Fruit fly (Drosophila melanogaster): ENCODE results near the gene CG10077.
A peak's percentile ranks its signal among the peaks of the same experiment; 100 is the strongest.

Gene CG10077

DNA sequence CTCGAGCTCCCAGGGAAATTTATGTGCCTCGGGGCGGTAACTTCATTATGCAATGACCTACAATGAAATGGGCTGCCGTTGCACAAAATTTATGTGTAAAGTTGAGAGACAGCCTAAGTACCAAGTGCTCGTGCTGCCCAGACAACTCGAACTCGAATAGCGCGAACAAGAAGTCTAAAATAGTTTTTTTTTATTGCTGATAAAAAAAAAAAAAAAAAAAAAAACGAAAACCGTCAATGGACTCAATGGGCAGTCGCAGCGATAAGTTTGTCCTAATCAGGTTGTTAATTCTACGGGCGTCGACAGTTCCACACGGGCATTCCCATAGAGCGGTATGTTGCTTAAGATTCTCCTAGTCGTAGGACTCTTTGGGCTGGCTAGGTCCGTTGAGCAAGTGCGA, 23.1 kb downstream of the CG10077 start, which contains the start of gene CG14820:
Gene CG14820, plus strand, starts transcription at position 301 of the 400 bp plus-strand sequence.
- TF ChIP-seq CG10631 (GFP tag; optimal IDR thresholded peaks at IDR 0.05) = no peak
- no peak for TF ChIP-seq CG6276 (GFP tag; optimal IDR thresholded peaks at IDR 0.05)

DNA sequence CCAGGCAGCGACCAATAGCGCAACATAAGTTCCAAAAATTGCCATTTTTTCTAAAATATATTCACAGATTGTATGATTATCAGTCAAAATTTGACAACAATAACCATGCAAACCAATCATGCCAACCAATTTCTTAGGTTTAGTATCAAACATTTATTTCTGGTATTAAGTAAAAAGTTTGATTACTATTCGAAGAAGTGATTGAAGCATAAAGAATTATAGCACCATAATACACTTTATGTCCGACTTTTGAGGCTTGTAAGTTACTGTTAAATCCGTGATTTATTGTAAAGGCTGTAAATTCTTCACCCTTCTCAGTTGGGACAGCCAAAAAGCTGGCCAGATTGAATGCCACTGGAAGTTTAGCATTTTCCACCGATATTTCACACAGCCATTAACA, 23.9 kb downstream of the CG10077 start, which contains the start of gene CG45413:
Gene CG45413, minus strand, starts transcription at position 101 of the 400 bp plus-strand sequence.
- TF ChIP-seq CG7368 (GFP tag; optimal IDR thresholded peaks at IDR 0.05) (no peak), pdm3 (GFP tag; optimal IDR thresholded peaks at IDR 0.05) (no peak), Hr38 (GFP tag; optimal IDR thresholded peaks at IDR 0.05) (no peak), CG9139 (GFP tag; optimal IDR thresholded peaks at IDR 0.05) (no peak), CG6163 (GFP tag; IDR thresholded peaks at IDR 0.05) (no peak)

DNA sequence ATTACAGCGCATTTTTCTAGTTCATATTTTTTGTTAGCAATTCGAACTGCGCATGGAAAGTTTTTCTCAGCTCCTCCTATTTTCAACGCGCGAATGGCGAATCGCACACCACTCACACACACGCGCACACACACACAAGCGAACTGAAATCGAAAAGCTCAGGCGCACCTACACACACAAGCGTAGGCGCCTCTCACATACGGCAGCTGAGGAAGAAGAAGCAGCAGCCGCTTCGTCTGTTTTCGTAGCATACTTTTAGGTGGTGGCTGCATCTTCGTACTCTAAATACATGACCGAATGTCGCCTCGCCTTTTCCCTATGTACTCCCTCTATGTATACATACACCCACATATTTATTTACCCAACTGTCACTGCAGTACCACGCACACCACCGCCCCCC, 29.9 kb downstream of the CG10077 start:
- TF ChIP-seq Eip78C (GFP tag) (peak; percentile 48), acj6 (GFP tag; optimal IDR thresholded peaks at IDR 0.05) (no peak)

DNA sequence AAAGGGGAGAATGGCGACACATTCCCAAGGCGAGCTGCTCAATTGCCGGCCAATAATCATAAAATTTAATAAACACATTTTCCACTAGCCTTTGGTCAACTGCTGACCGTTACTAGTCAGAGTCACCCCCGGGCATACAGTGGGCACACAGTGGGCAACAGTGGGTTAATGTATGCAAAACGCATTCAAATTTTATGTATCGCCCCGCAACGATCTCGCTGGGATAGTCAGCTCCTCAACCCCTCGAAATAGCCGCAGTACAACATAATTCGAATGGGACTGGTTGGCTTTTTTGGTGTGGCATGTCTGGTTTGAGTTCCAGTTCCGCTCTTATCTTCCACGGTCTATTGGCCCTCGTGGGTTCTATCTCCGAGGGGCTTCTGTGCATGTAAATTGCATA, 36.5 kb downstream of the CG10077 start:
- TF ChIP-seq cyc (GFP tag; optimal IDR thresholded peaks at IDR 0.05) = no peak
- TF ChIP-seq spab (GFP tag; optimal IDR thresholded peaks at IDR 0.05) = no peak
- TF ChIP-seq CG10669 (GFP tag; optimal IDR thresholded peaks at IDR 0.05) = no peak
- no peak for TF ChIP-seq Hr39 (GFP tag; optimal IDR thresholded peaks at IDR 0.05)
- no peak for TF ChIP-seq fd59A (GFP tag; optimal IDR thresholded peaks at IDR 0.05)
- no peak for TF ChIP-seq Eip78C (GFP tag)
- TF ChIP-seq CG6163 (GFP tag; IDR thresholded peaks at IDR 0.05) = no peak
- no peak for TF ChIP-seq CG8319 (GFP tag; optimal IDR thresholded peaks at IDR 0.05)
- no peak for TF ChIP-seq CG8632 (GFP tag; optimal IDR thresholded peaks at IDR 0.05)
- no peak for TF ChIP-seq CG11902 (GFP tag; optimal IDR thresholded peaks at IDR 0.05)
- TF ChIP-seq salr (GFP tag; optimal IDR thresholded peaks at IDR 0.05) = no peak
- TF ChIP-seq CG6854 (GFP tag; optimal IDR thresholded peaks at IDR 0.05) = no peak
- no peak for TF ChIP-seq pdm3 (GFP tag; optimal IDR thresholded peaks at IDR 0.05)
- no peak for TF ChIP-seq achi (GFP tag; optimal IDR thresholded peaks at IDR 0.05)
- no peak for TF ChIP-seq CG3032 (tag; optimal IDR thresholded peaks at IDR 0.05)
- no peak for TF ChIP-seq CG15336 (GFP tag; IDR thresholded peaks at IDR 0.05)
- no peak for TF ChIP-seq CG32006 (GFP tag; optimal IDR thresholded peaks at IDR 0.05)
- TF ChIP-seq CG34406 (GFP tag; optimal IDR thresholded peaks at IDR 0.05) = no peak

DNA sequence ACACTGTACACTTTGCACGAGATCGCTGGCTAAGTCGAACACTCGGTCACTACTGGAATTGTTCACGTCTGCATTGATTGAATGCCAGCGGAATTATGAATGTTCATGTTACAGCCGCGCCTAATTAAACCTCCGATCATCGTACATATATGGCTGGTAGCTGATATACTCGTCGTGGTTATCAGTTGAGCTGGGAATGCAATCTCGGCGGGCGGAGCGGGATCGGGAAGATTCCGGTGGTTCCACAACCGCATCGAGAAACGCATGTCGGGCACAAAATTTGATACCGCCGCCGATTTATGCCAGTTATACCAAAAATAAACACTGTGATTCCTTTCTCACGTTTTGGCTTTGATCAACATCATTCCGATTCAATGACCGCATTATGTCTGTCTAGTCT, 40.9 kb downstream of the CG10077 start, which contains the start of gene Prat2:
Gene Prat2, minus strand, starts transcription at position 101 of the 400 bp plus-strand sequence.
- TF ChIP-seq CG1621 (tag; optimal IDR thresholded peaks at IDR 0.05) (no peak), CG6854 (GFP tag; optimal IDR thresholded peaks at IDR 0.05) (no peak), net (GFP tag; optimal IDR thresholded peaks at IDR 0.05) (no peak), CG31627 (GFP tag; optimal IDR thresholded peaks at IDR 0.05) (no peak), dac (GFP tag; optimal IDR thresholded peaks at IDR 0.05) (no peak)

DNA sequence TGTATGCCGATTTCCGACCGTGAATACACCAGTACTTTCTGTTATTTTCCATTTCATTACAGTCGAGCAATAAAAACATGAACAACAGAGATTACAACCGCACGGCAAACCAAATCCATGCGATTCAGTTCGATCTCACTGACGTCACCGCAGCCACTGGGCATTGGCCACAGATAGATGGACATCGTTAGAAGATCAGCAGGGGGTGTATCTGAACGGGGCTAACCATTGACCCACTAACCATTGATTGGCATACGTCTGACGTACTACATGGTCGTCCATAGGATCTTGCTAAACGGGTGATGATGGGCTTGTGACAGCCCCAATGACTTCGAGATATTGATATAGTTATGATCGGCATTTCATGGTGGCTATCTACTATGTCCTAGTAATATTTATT, 41.9 kb downstream of the CG10077 start:
- TF ChIP-seq Eip93F (GFP tag; optimal IDR thresholded peaks at IDR 0.05) (no peak), cyc (GFP tag; optimal IDR thresholded peaks at IDR 0.05) (no peak), Hr39 (GFP tag; optimal IDR thresholded peaks at IDR 0.05) (no peak), svp (GFP tag) (peak; percentile 7), CG11294 (GFP tag; IDR thresholded peaks at IDR 0.05) (no peak), Eip75B (GFP tag; optimal IDR thresholded peaks at IDR 0.05) (no peak)

DNA sequence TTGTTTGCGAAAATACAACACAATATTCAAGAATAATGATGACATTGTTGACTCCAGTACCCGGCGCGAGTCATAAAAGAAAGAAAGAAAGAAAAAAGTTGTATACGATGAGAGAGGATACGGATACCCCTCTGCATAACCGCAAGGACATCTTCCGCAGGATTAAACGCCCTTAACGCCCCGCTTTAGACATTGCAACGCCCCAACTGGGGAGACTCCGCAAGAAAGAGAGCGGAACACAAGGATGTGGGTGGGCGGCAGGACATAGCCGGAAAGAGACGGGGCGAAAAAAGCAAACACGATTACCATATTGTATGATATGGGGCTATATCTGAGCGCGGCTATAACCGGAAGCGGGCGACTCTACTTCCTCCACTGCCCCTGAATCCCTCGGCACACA, 44.5 kb downstream of the CG10077 start:
- TF ChIP-seq CG32006 (GFP tag; optimal IDR thresholded peaks at IDR 0.05) = no peak
- no peak for TF ChIP-seq lz (GFP tag; optimal IDR thresholded peaks at IDR 0.05)
- no peak for TF ChIP-seq CG10631 (GFP tag; optimal IDR thresholded peaks at IDR 0.05)
- no peak for TF ChIP-seq spab (GFP tag; optimal IDR thresholded peaks at IDR 0.05)
- TF ChIP-seq Sox102F (GFP tag; optimal IDR thresholded peaks at IDR 0.05) = no peak
- TF ChIP-seq esn (GFP tag; optimal IDR thresholded peaks at IDR 0.05) = no peak

Measured in whole organism, prepupa.